Worm (Caenorhabditis elegans) whole organism, L1 larva: ENCODE measurements around the gene EGAP2.1.

Source experiments
- C04F5.9 ChIP-seq: sonication (generic microtip); optimal IDR thresholded peaks from 2 replicates; lab custom pipeline; 2016; ENCODE audit warnings: missing genetic modification characterization, missing compliant biosample characterization
- C16A3.4 ChIP-seq: fragments of 150-350 bp; optimal IDR thresholded peaks from 2 replicates; lab custom pipeline; 2014; ENCODE audit warnings: missing biosample characterization, missing genetic modification characterization
- Y116A8C.19 ChIP-seq: sonication (generic microtip); optimal IDR thresholded peaks from 2 replicates; lab custom pipeline; 2016; ENCODE audit warnings: missing compliant biosample characterization, missing genetic modification characterization, borderline replicate concordance
- blmp-1 ChIP-seq: fragments of 150-350 bp; optimal IDR thresholded peaks from 2 replicates; lab custom pipeline; 2014; ENCODE audit warnings: missing biosample characterization, missing genetic modification characterization
- ceh-63 ChIP-seq: fragments of 200-800 bp; sonication (Bioruptor generic); optimal IDR thresholded peaks from 2 replicates; lab custom pipeline; 2018; ENCODE audit warnings: mild to moderate bottlenecking, missing genetic modification characterization, missing compliant biosample characterization
- ces-1 ChIP-seq: fragments of 150-350 bp; optimal IDR thresholded peaks from 2 replicates; lab custom pipeline; 2014; ENCODE audit warnings: missing biosample characterization, missing genetic modification reagents, missing genetic modification characterization
- dpl-1 ChIP-seq, 3 experiments: fragments of 150-350 bp in 2 of 3; sonication (generic microtip) in 1 of 3; optimal IDR thresholded peaks; 2 replicates each; lab custom pipeline; 2014 to 2017; ENCODE audit warnings: missing biosample characterization in 3 of 3, missing genetic modification characterization in 3 of 3, missing genetic modification reagents in 3 of 3
- efl-1 ChIP-seq, 4 experiments: fragments of 150-350 bp; optimal IDR thresholded peaks in 3 of 4; peaks in 1 of 4; 1 replicate in 1 of 4; 2 replicates in 3 of 4; lab custom pipeline; 2014; ENCODE audit warnings: missing biosample characterization in 2 of 4, missing genetic modification characterization in 2 of 4, missing genetic modification reagents in 2 of 4
- egl-13 ChIP-seq: sonication (generic microtip); optimal IDR thresholded peaks from 2 replicates; lab custom pipeline; 2016; ENCODE audit warnings: missing genotype, missing genetic modification reagents, missing genetic modification characterization, missing compliant biosample characterization
- elt-2 ChIP-seq: sonication (generic microtip); optimal IDR thresholded peaks from 2 replicates; lab custom pipeline; 2016; ENCODE audit warnings: missing genetic modification characterization, mild to moderate bottlenecking, inconsistent platforms, missing compliant biosample characterization, missing genetic modification reagents
- elt-3 ChIP-seq, 6 experiments: fragments of 150-350 bp in 1 of 6; sonication (generic microtip); optimal IDR thresholded peaks; 2 replicates each; lab custom pipeline; 2017 to 2018; ENCODE audit warnings: missing biosample characterization in 6 of 6, missing genetic modification characterization in 6 of 6, inconsistent platforms in 1 of 6
- ets-5 ChIP-seq: fragments of 200-800 bp; sonication (Bioruptor generic); IDR thresholded peaks from 2 replicates; pipeline ENCODE4 v1.3.6; 2022; ENCODE audit warnings: missing genetic modification characterization, missing compliant biosample characterization
- fkh-10 ChIP-seq: sonication (generic microtip); optimal IDR thresholded peaks from 2 replicates; lab custom pipeline; 2017; ENCODE audit warnings: missing biosample characterization, missing genetic modification reagents, missing genetic modification characterization
- fkh-4 ChIP-seq: sonication (generic microtip); optimal IDR thresholded peaks from 2 replicates; lab custom pipeline; 2016; ENCODE audit warnings: missing compliant biosample characterization, missing genetic modification characterization, borderline replicate concordance
- fkh-8 ChIP-seq: sonication (generic microtip); optimal IDR thresholded peaks from 2 replicates; lab custom pipeline; 2016; ENCODE audit warnings: mild to moderate bottlenecking, missing genetic modification characterization, missing compliant biosample characterization
- fos-1 ChIP-seq: fragments of 150-350 bp; optimal IDR thresholded peaks from 2 replicates; lab custom pipeline; 2014; ENCODE audit warnings: missing biosample characterization, missing genetic modification characterization
- grh-1 ChIP-seq: fragments of 200-800 bp; sonication (Bioruptor generic); IDR thresholded peaks from 2 replicates; pipeline ENCODE4 v1.3.6; 2022; ENCODE audit warnings: missing genetic modification reagents, missing genetic modification characterization, missing compliant biosample characterization
- hlh-17 ChIP-seq: fragments of 200-800 bp; sonication (Bioruptor generic); optimal IDR thresholded peaks from 2 replicates; lab custom pipeline; 2018; ENCODE audit warnings: missing genetic modification characterization, mild to moderate bottlenecking, missing compliant biosample characterization, moderate library complexity, borderline replicate concordance
- isw-1 ChIP-seq: fragments of 200-800 bp; sonication (Bioruptor generic); IDR thresholded peaks from 2 replicates; pipeline ENCODE4 v1.3.6; 2022; ENCODE audit warnings: missing genetic modification characterization, missing compliant biosample characterization
- lin-13 ChIP-seq: fragments of 150-350 bp; optimal IDR thresholded peaks from 2 replicates; lab custom pipeline; 2014; ENCODE audit warnings: missing biosample characterization, missing genetic modification reagents, missing genetic modification characterization
- lin-14 ChIP-seq: fragments of 200-800 bp; sonication (Bioruptor generic); optimal IDR thresholded peaks from 2 replicates; lab custom pipeline; 2018; ENCODE audit warnings: mild to moderate bottlenecking, missing genetic modification characterization, moderate library complexity, missing compliant biosample characterization
- lin-39 ChIP-seq: fragments of 150-350 bp; optimal IDR thresholded peaks from 2 replicates; lab custom pipeline; 2014; ENCODE audit warnings: missing biosample characterization, missing genetic modification reagents, missing genetic modification characterization
- lir-3 ChIP-seq: sonication (generic microtip); optimal IDR thresholded peaks from 2 replicates; lab custom pipeline; 2016; ENCODE audit warnings: mild to moderate bottlenecking, missing genetic modification characterization, moderate library complexity, missing compliant biosample characterization; ENCODE audit not compliant: poor library complexity
- lsy-2 ChIP-seq, 2 experiments: fragments of 150-350 bp; optimal IDR thresholded peaks; 2 replicates each; lab custom pipeline; 2014; ENCODE audit warnings: missing biosample characterization in 2 of 2, missing genetic modification characterization in 2 of 2
- mab-9 ChIP-seq: fragments of 200-800 bp; sonication (Bioruptor generic); IDR thresholded peaks from 2 replicates; pipeline ENCODE4 v1.3.6; 2022; ENCODE audit warnings: missing genetic modification reagents, missing genetic modification characterization, missing compliant biosample characterization
- mdl-1 ChIP-seq, 2 experiments: fragments of 150-350 bp; optimal IDR thresholded peaks; 2 replicates each; lab custom pipeline; 2014 to 2017; ENCODE audit warnings: missing biosample characterization in 2 of 2, missing genetic modification characterization in 2 of 2, inconsistent platforms in 1 of 2
- mef-2 ChIP-seq: fragments of 150-350 bp; optimal IDR thresholded peaks from 2 replicates; lab custom pipeline; 2014; ENCODE audit warnings: missing biosample characterization, missing genetic modification characterization
- nhr-11 ChIP-seq: fragments of 150-350 bp; optimal IDR thresholded peaks from 2 replicates; lab custom pipeline; 2014; ENCODE audit warnings: missing biosample characterization, missing genetic modification characterization
- nhr-19 ChIP-seq: fragments of 200-800 bp; sonication (Bioruptor generic); conservative IDR thresholded peaks from 2 replicates; pipeline ENCODE4 v1.3.6; 2022; ENCODE audit warnings: missing genetic modification characterization, missing compliant biosample characterization
- nhr-20 ChIP-seq: sonication (generic microtip); optimal IDR thresholded peaks from 2 replicates; lab custom pipeline; 2016; ENCODE audit warnings: mild to moderate bottlenecking, missing genetic modification characterization, missing compliant biosample characterization
- nhr-28 ChIP-seq: fragments of 150-350 bp; optimal IDR thresholded peaks from 2 replicates; lab custom pipeline; 2014; ENCODE audit warnings: missing biosample characterization, missing genetic modification characterization
- nhr-77 ChIP-seq: fragments of 150-350 bp; optimal IDR thresholded peaks from 2 replicates; lab custom pipeline; 2014; ENCODE audit warnings: missing biosample characterization, missing genetic modification characterization
- nhr-84 ChIP-seq: sonication (generic microtip); optimal IDR thresholded peaks from 2 replicates; lab custom pipeline; 2017; ENCODE audit warnings: missing biosample characterization, missing genetic modification characterization
- nhr-85 ChIP-seq: sonication (generic microtip); peaks from one replicate; lab custom pipeline; 2016; ENCODE audit warnings: missing genetic modification characterization, inconsistent platforms, missing compliant biosample characterization
- nhr-90 ChIP-seq: sonication (generic microtip); optimal IDR thresholded peaks from 2 replicates; lab custom pipeline; 2016; ENCODE audit warnings: mild to moderate bottlenecking, missing genetic modification characterization, missing compliant biosample characterization; ENCODE audit not compliant: poor library complexity
- pqm-1 ChIP-seq: sonication (generic microtip); optimal IDR thresholded peaks from 3 replicates; lab custom pipeline; 2017; ENCODE audit warnings: missing biosample characterization, missing genetic modification characterization
- rnt-1 ChIP-seq: sonication (generic microtip); optimal IDR thresholded peaks from 2 replicates; lab custom pipeline; 2016; ENCODE audit warnings: mild to moderate bottlenecking, missing genetic modification characterization, moderate library complexity, missing compliant biosample characterization
- snpc-4 ChIP-seq: fragments of 150-350 bp; optimal IDR thresholded peaks from 2 replicates; lab custom pipeline; 2014; ENCODE audit warnings: missing biosample characterization, missing genetic modification characterization
- sox-4 ChIP-seq: sonication (generic microtip); optimal IDR thresholded peaks from 2 replicates; lab custom pipeline; 2016; ENCODE audit warnings: missing genetic modification characterization, missing compliant biosample characterization
- tlp-1 ChIP-seq: fragments of 150-350 bp; optimal IDR thresholded peaks from 2 replicates; lab custom pipeline; 2014; ENCODE audit warnings: missing biosample characterization, missing genetic modification characterization
- unc-30 ChIP-seq: sonication (generic microtip); optimal IDR thresholded peaks from 2 replicates; lab custom pipeline; 2017; ENCODE audit warnings: missing biosample characterization, missing genetic modification characterization
- unc-62 ChIP-seq: fragments of 150-350 bp; optimal IDR thresholded peaks from 2 replicates; lab custom pipeline; 2014; ENCODE audit warnings: missing biosample characterization, missing genetic modification reagents, missing genetic modification characterization
- vab-15 ChIP-seq: sonication (generic microtip); optimal IDR thresholded peaks from 2 replicates; lab custom pipeline; 2017; ENCODE audit warnings: missing genotype, mild to moderate bottlenecking, missing genetic modification characterization, missing compliant biosample characterization
- xbp-1 ChIP-seq: sonication (generic microtip); optimal IDR thresholded peaks from 2 replicates; lab custom pipeline; 2016; ENCODE audit warnings: missing genetic modification characterization, missing compliant biosample characterization
- zip-4 ChIP-seq: fragments of 200-800 bp; sonication (Bioruptor generic); optimal IDR thresholded peaks from 2 replicates; lab custom pipeline; 2018; ENCODE audit warnings: mild to moderate bottlenecking, missing genetic modification characterization, moderate library complexity, missing compliant biosample characterization
- ztf-4 ChIP-seq: fragments of 150-350 bp; optimal IDR thresholded peaks from 2 replicates; lab custom pipeline; 2014; ENCODE audit warnings: missing biosample characterization, missing genetic modification characterization

EGAP2.1 gene

ce11 chrII:5211970-5212369 is 19.2 kb upstream of the EGAP2.1 start, which contains the start of gene C34F11.2:
TSS of gene C34F11.2 (plus strand) at chrII:5212270.
- TF ChIP-seq nhr-28 (no peak), vab-15 (tag; lab: Kevin White, UChicago) (no peak), egl-13 (tag; lab: Kevin White, UChicago) (no peak), blmp-1 (tag; lab: Kevin White, UChicago) (no peak), ztf-4 (tag; lab: Kevin White, UChicago) (no peak), fos-1 (tag; lab: Kevin White, UChicago) (no peak), nhr-19 (no peak), mab-9 (GFP tag; lab: Robert Waterston, UW) (no peak), mdl-1 (tag; optimal IDR thresholded peaks at IDR 0.05; lab: Kevin White, UChicago) (no peak), efl-1 (optimal IDR thresholded peaks at IDR 0.05; lab: Kevin White, UChicago) (no peak), efl-1 (GFP tag; optimal IDR thresholded peaks at IDR 0.05 in 1 of 2; lab: Kevin White, UChicago) (no peak), nhr-90 (tag; lab: Kevin White, UChicago) (no peak), fkh-8 (tag; lab: Kevin White, UChicago) (no peak), tlp-1 (tag; lab: Kevin White, UChicago) (no peak), elt-3 (tag; optimal IDR thresholded peaks at IDR 0.05; lab: Kevin White, UChicago) (no peak), nhr-11 (tag; lab: Kevin White, UChicago) (no peak), sox-4 (tag; lab: Kevin White, UChicago) (no peak), snpc-4 (no peak), nhr-20 (no peak)

ce11 chrII:5212675-5213074 is 18.5 kb upstream of the EGAP2.1 start, which contains the start of gene C34F11.1:
TSS of gene C34F11.1 (plus strand) at chrII:5212975.
- TF ChIP-seq lin-39 (tag; lab: Kevin White, UChicago) (no peak), xbp-1 (tag; lab: Kevin White, UChicago) (no peak), lsy-2 (tag; optimal IDR thresholded peaks at IDR 0.05; lab: Kevin White, UChicago) (no peak), nhr-77 (tag; lab: Kevin White, UChicago) (no peak), mab-9 (GFP tag; lab: Robert Waterston, UW) (no peak), lin-13 (GFP tag; lab: Kevin White, UChicago) (no peak), blmp-1 (tag; lab: Kevin White, UChicago) (no peak), mef-2 (tag; lab: Kevin White, UChicago) (no peak), elt-2 (tag; lab: Kevin White, UChicago) (no peak), ets-5 (GFP tag; lab: Robert Waterston, UW) (no peak), fkh-10 (no peak)

- no peak for TF ChIP-seq grh-1 (GFP tag; lab: Robert Waterston, UW)
- no peak for TF ChIP-seq efl-1 (optimal IDR thresholded peaks at IDR 0.05; lab: Kevin White, UChicago)
- peak in 1 of 2 experiments; percentile 58 for TF ChIP-seq efl-1 (GFP tag; optimal IDR thresholded peaks at IDR 0.05 in 1 of 2; lab: Kevin White, UChicago)
Measured at ce11 chrII:5218349-5218748, 12.9 kb upstream of the EGAP2.1 start.

ce11 chrII:5220648-5221047 is 10.6 kb upstream of the EGAP2.1 start:
- TF ChIP-seq unc-30 (tag; lab: Kevin White, UChicago): no peak
- TF ChIP-seq nhr-77 (tag; lab: Kevin White, UChicago): no peak
- no peak for TF ChIP-seq Y116A8C.19 (tag; lab: Kevin White, UChicago)
- no peak for TF ChIP-seq ceh-63 (GFP tag; lab: Kevin White, UChicago)
- TF ChIP-seq pqm-1 (tag; lab: Kevin White, UChicago): no peak
- TF ChIP-seq unc-62 (GFP tag; lab: Kevin White, UChicago): no peak
- peak; percentile 73 for TF ChIP-seq fkh-4
- no peak for TF ChIP-seq nhr-28
- no peak for TF ChIP-seq egl-13 (tag; lab: Kevin White, UChicago)
- no peak for TF ChIP-seq nhr-90 (tag; lab: Kevin White, UChicago)
- TF ChIP-seq elt-3 (tag; optimal IDR thresholded peaks at IDR 0.05; lab: Kevin White, UChicago): no peak
- no peak for TF ChIP-seq lin-39 (tag; lab: Kevin White, UChicago)
- TF ChIP-seq lin-14 (GFP tag; lab: Kevin White, UChicago): no peak
- no peak for TF ChIP-seq nhr-85 (tag; lab: Kevin White, UChicago)
- no peak for TF ChIP-seq zip-4
- TF ChIP-seq isw-1 (GFP tag; lab: Robert Waterston, UW): no peak
- peak; percentile 65 for TF ChIP-seq rnt-1 (tag; lab: Kevin White, UChicago)
- no peak for TF ChIP-seq nhr-84
- TF ChIP-seq C04F5.9: no peak
- TF ChIP-seq mef-2 (tag; lab: Kevin White, UChicago): no peak
- TF ChIP-seq C16A3.4 (tag; lab: Kevin White, UChicago): peak; percentile 2
- TF ChIP-seq vab-15 (tag; lab: Kevin White, UChicago): no peak
- no peak for TF ChIP-seq hlh-17 (GFP tag; lab: Kevin White, UChicago)
- no peak for TF ChIP-seq lir-3 (tag; lab: Kevin White, UChicago)
- no peak for TF ChIP-seq dpl-1 (GFP tag; optimal IDR thresholded peaks at IDR 0.05; lab: Kevin White, UChicago)
- no peak for TF ChIP-seq ces-1 (GFP tag; lab: Kevin White, UChicago)
